Worm (Caenorhabditis elegans) whole organism, L2 larva: ENCODE data around the gene cnc-5.

Experiments
- aly-2 ChIP-seq: fragments of 150-350 bp; optimal IDR thresholded peaks from 2 replicates; lab custom pipeline; 2014; ENCODE audit warnings: missing biosample characterization, missing genetic modification characterization
- ama-1 ChIP-seq: fragments of 150-350 bp; optimal IDR thresholded peaks from 2 replicates; lab custom pipeline; 2018; ENCODE audit warnings: inconsistent platforms
- blmp-1 ChIP-seq: sonication (generic microtip); optimal IDR thresholded peaks from 2 replicates; lab custom pipeline; 2017; ENCODE audit warnings: missing genetic modification characterization, mild to moderate bottlenecking, missing compliant biosample characterization, antibody characterized with exemption, moderate library complexity; ENCODE audit not compliant: insufficient read depth
- crh-2 ChIP-seq: sonication (generic microtip); optimal IDR thresholded peaks from 2 replicates; lab custom pipeline; 2017; ENCODE audit warnings: missing biosample characterization, missing genetic modification characterization
- nhr-77 ChIP-seq: fragments of 150-350 bp; optimal IDR thresholded peaks from 2 replicates; lab custom pipeline; 2014; ENCODE audit warnings: missing biosample characterization, missing genetic modification characterization
- skn-1 ChIP-seq: sonication (generic microtip); optimal IDR thresholded peaks from 2 replicates; lab custom pipeline; 2017; ENCODE audit warnings: missing biosample characterization, missing genetic modification characterization
- ztf-11 ChIP-seq: sonication (generic microtip); optimal IDR thresholded peaks from 2 replicates; lab custom pipeline; 2017; ENCODE audit warnings: missing biosample characterization, missing genetic modification characterization

DNA sequence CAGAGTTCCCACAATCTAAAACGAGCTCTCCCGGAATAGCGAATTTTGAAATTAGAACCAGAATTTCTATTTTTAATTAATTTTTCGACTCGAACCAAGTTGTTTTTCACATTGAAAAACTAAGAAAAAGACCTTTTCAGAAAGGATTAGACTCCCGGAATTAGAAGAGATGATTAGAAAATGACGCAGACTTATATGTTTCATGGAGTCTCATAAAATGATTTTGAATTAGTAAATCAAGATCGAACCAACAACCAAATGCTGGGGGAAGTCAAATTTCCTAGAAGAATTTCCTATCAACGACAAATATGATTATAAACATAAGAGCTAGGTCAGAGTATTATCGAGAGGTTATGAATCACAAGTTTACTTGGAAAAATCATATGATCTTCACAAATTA lies 43.5 kb downstream of the cnc-5 start:
- TF ChIP-seq ama-1 (lab: Kevin White, UChicago) = no peak
- no peak for TF ChIP-seq nhr-77 (tag; lab: Kevin White, UChicago)
- no peak for TF ChIP-seq skn-1 (tag; lab: Kevin White, UChicago)
- no peak for TF ChIP-seq crh-2 (tag; lab: Kevin White, UChicago)
- no peak for TF ChIP-seq aly-2 (tag; lab: Kevin White, UChicago)
- TF ChIP-seq blmp-1 (tag; lab: Kevin White, UChicago) = no peak
- no peak for TF ChIP-seq ztf-11 (tag; lab: Kevin White, UChicago)
